Fruit fly (Drosophila melanogaster) whole organism, embryonic: Measurements from ENCODE around the gene Hsp83.

Source experiments
- Antp ChIP-seq: fragments of 200-800 bp; sonication (Bioruptor generic); optimal IDR thresholded peaks from 3 replicates; lab custom pipeline; 2016; ENCODE audit warnings: missing biosample characterization, missing genetic modification characterization
- CG11723 ChIP-seq: fragments of 200-800 bp; sonication (Bioruptor generic); optimal IDR thresholded peaks from 2 replicates; lab custom pipeline; 2017; ENCODE audit warnings: missing biosample characterization, mild to moderate bottlenecking, missing genetic modification characterization
- CG12659 ChIP-seq: fragments of 200-800 bp; sonication (Bioruptor generic); optimal IDR thresholded peaks from 3 replicates; lab custom pipeline; 2017; ENCODE audit warnings: mild to moderate bottlenecking, missing biosample characterization, missing genetic modification reagents, missing genetic modification characterization
- CG30020 ChIP-seq: fragments of 200-800 bp; optimal IDR thresholded peaks from 2 replicates; lab custom pipeline; 2019; ENCODE audit warnings: missing biosample characterization, mild to moderate bottlenecking, missing genetic modification characterization, moderate library complexity
- CG34376 ChIP-seq: fragments of 200-800 bp; sonication (Bioruptor generic); optimal IDR thresholded peaks from 2 replicates; lab custom pipeline; 2018; ENCODE audit warnings: missing biosample characterization, mild to moderate bottlenecking, missing genetic modification characterization
- CG3995 ChIP-seq: fragments of 200-800 bp; sonication (Bioruptor generic); optimal IDR thresholded peaks from 3 replicates; lab custom pipeline; 2016; ENCODE audit warnings: missing biosample characterization, missing genetic modification characterization
- CG4617 ChIP-seq: fragments of 200-800 bp; sonication (Bioruptor generic); optimal IDR thresholded peaks from 3 replicates; lab custom pipeline; 2016; ENCODE audit warnings: missing biosample characterization, missing genetic modification characterization, borderline replicate concordance
- CG8290 ChIP-seq, 3 experiments: fragments of 200-800 bp; sonication (Bioruptor generic); optimal IDR thresholded peaks; 2 replicates each; lab custom pipeline; 2016 to 2019; ENCODE audit warnings: missing biosample characterization in 3 of 3, missing genetic modification characterization in 3 of 3, mild to moderate bottlenecking in 2 of 3, moderate library complexity in 1 of 3
- CG9215 ChIP-seq: fragments of 200-800 bp; sonication (Bioruptor generic); IDR thresholded peaks from 2 replicates; pipeline ENCODE4 v1.3.6; 2022; ENCODE audit warnings: missing biosample characterization, missing genetic modification characterization
- CG9797 ChIP-seq: fragments of 200-800 bp; sonication (Bioruptor generic); optimal IDR thresholded peaks from 3 replicates; lab custom pipeline; 2018; ENCODE audit warnings: missing biosample characterization, mild to moderate bottlenecking, missing genetic modification characterization
- CG9876 ChIP-seq: fragments of 200-800 bp; sonication (Bioruptor generic); optimal IDR thresholded peaks from 2 replicates; lab custom pipeline; 2016; ENCODE audit warnings: missing biosample characterization, missing genetic modification characterization
- CHES-1-like ChIP-seq: fragments of 200-800 bp; sonication (Bioruptor generic); optimal IDR thresholded peaks from 2 replicates; lab custom pipeline; 2016; ENCODE audit warnings: missing biosample characterization, missing genetic modification characterization
- Dp ChIP-seq: fragments of 200-800 bp; sonication (Bioruptor generic); optimal IDR thresholded peaks from 2 replicates; lab custom pipeline; 2018; ENCODE audit warnings: missing biosample characterization, mild to moderate bottlenecking, missing genetic modification characterization, moderate library complexity
- Gug ChIP-seq: fragments of 200-800 bp; sonication (Bioruptor generic); IDR thresholded peaks from 4 replicates; pipeline ENCODE4 v1.3.6; 2022; ENCODE audit warnings: missing biosample characterization, missing genetic modification characterization
- Hr51 ChIP-seq, 2 experiments: fragments of 200-800 bp; sonication (Bioruptor generic); optimal IDR thresholded peaks; 2 replicates in 1 of 2; 3 replicates in 1 of 2; lab custom pipeline; 2016 to 2018; ENCODE audit warnings: missing biosample characterization in 2 of 2, missing genetic modification characterization in 2 of 2, mild to moderate bottlenecking in 1 of 2, moderate library complexity in 1 of 2
- MBD-R2 ChIP-seq: fragments of 200-800 bp; sonication (Bioruptor generic); IDR thresholded peaks from 2 replicates; pipeline ENCODE4 v1.3.6; 2022; ENCODE audit warnings: missing biosample characterization, missing genetic modification characterization
- Mrtf ChIP-seq: fragments of 200-800 bp; sonication (Bioruptor generic); IDR thresholded peaks from 3 replicates; pipeline ENCODE4 v1.3.6; 2022; ENCODE audit warnings: missing biosample characterization, missing genetic modification characterization
- NFAT ChIP-seq: fragments of 200-800 bp; sonication (Bioruptor generic); IDR thresholded peaks from 2 replicates; pipeline ENCODE4 v1.3.6; 2022; ENCODE audit warnings: missing biosample characterization, missing genetic modification characterization
- Pdp1 ChIP-seq, 2 experiments: fragments of 200-800 bp; sonication (Bioruptor generic); optimal IDR thresholded peaks; 3 replicates each; lab custom pipeline; 2016; ENCODE audit warnings: missing biosample characterization in 2 of 2, missing genetic modification characterization in 2 of 2, mild to moderate bottlenecking in 1 of 2, moderate library complexity in 1 of 2
- Poxn ChIP-seq: fragments of 200-800 bp; sonication (Bioruptor generic); IDR thresholded peaks from 2 replicates; pipeline ENCODE4 v1.3.6; 2022; ENCODE audit warnings: missing biosample characterization, missing genetic modification characterization
- Ssrp ChIP-seq: fragments of 200-800 bp; sonication (Bioruptor generic); optimal IDR thresholded peaks from 2 replicates; lab custom pipeline; 2018; ENCODE audit warnings: missing biosample characterization, mild to moderate bottlenecking, missing genetic modification characterization, moderate library complexity
- amos ChIP-seq: fragments of 200-800 bp; sonication (Bioruptor generic); IDR thresholded peaks from 2 replicates; pipeline ENCODE4 v1.3.6; 2022; ENCODE audit warnings: missing biosample characterization, missing genetic modification characterization; ENCODE audit not compliant: partially characterized antibody
- cas ChIP-seq: fragments of 200-800 bp; sonication (Bioruptor generic); IDR thresholded peaks from 2 replicates; pipeline ENCODE4 v1.3.6; 2022; ENCODE audit warnings: missing biosample characterization, missing genetic modification characterization
- grau ChIP-seq: fragments of 200-800 bp; optimal IDR thresholded peaks from 3 replicates; lab custom pipeline; 2019; ENCODE audit warnings: missing biosample characterization, mild to moderate bottlenecking, missing genetic modification characterization, moderate library complexity
- mam ChIP-seq: fragments of 200-800 bp; sonication (Bioruptor generic); optimal IDR thresholded peaks from 3 replicates; lab custom pipeline; 2016; ENCODE audit warnings: missing biosample characterization, missing genetic modification characterization
- nerfin-1 ChIP-seq: fragments of 200-800 bp; sonication (Bioruptor generic); optimal IDR thresholded peaks from 3 replicates; lab custom pipeline; 2019; ENCODE audit warnings: missing biosample characterization, mild to moderate bottlenecking, missing genetic modification characterization, moderate library complexity
- nerfin-2 ChIP-seq: fragments of 200-800 bp; sonication (Bioruptor generic); IDR thresholded peaks from 2 replicates; pipeline ENCODE4 v1.3.6; 2022; ENCODE audit warnings: missing biosample characterization, missing genetic modification characterization; ENCODE audit not compliant: partially characterized antibody
- pan ChIP-seq, 4 experiments: fragments of >200 bp in 3 of 4; fragments of 200-800 bp in 1 of 4; sonication (Bioruptor generic) in 1 of 4; optimal IDR thresholded peaks in 3 of 4; IDR thresholded peaks in 1 of 4; 2 replicates each; pipeline versions ENCODE4 v1.3.6 to Lab custom; 2017 to 2022; ENCODE audit warnings: missing biosample characterization in 2 of 4, missing genetic modification characterization in 2 of 4, mixed read lengths in 1 of 4
- phol ChIP-seq: fragments of 200-800 bp; sonication (Bioruptor generic); optimal IDR thresholded peaks from 3 replicates; lab custom pipeline; 2018; ENCODE audit warnings: missing biosample characterization, mild to moderate bottlenecking, missing genetic modification characterization, moderate library complexity
- prd ChIP-seq, 3 experiments: fragments of >200 bp in 2 of 3; fragments of 200-800 bp in 1 of 3; sonication (Bioruptor generic) in 1 of 3; optimal IDR thresholded peaks in 2 of 3; IDR thresholded peaks in 1 of 3; 2 replicates in 2 of 3; 3 replicates in 1 of 3; pipeline versions ENCODE4 v1.3.6 to Lab custom; 2017 to 2022; ENCODE audit warnings: missing biosample characterization in 1 of 3, missing genetic modification characterization in 1 of 3
- ranshi ChIP-seq: fragments of 200-800 bp; sonication (Bioruptor generic); IDR thresholded peaks from 2 replicates; pipeline ENCODE4 v1.3.6; 2022; ENCODE audit warnings: missing biosample characterization, missing genetic modification characterization
- row ChIP-seq: fragments of 200-800 bp; sonication (Bioruptor generic); IDR thresholded peaks from 3 replicates; pipeline ENCODE4 v1.3.6; 2022; ENCODE audit warnings: missing biosample characterization, missing genetic modification characterization
- salm ChIP-seq: fragments of 200-800 bp; sonication (Bioruptor generic); optimal IDR thresholded peaks from 2 replicates; lab custom pipeline; 2018; ENCODE audit warnings: missing biosample characterization, mild to moderate bottlenecking, missing genetic modification characterization
- sd ChIP-seq: fragments of 200-800 bp; sonication (Bioruptor generic); optimal IDR thresholded peaks from 3 replicates; lab custom pipeline; 2018; ENCODE audit warnings: missing biosample characterization, mild to moderate bottlenecking, missing genetic modification characterization, moderate library complexity
- tll ChIP-seq, 2 experiments: fragments of 200-800 bp in 1 of 2; fragments of >200 bp in 1 of 2; sonication (Bioruptor generic) in 1 of 2; optimal IDR thresholded peaks; 2 replicates each; lab custom pipeline; 2017 to 2019; ENCODE audit warnings: missing biosample characterization in 2 of 2, missing genetic modification characterization in 2 of 2, mild to moderate bottlenecking in 1 of 2, moderate library complexity in 1 of 2
- tup ChIP-seq: fragments of 200-800 bp; sonication (Bioruptor generic); optimal IDR thresholded peaks from 2 replicates; lab custom pipeline; 2016; ENCODE audit warnings: missing biosample characterization, mild to moderate bottlenecking, missing genetic modification characterization, moderate library complexity
- vnd ChIP-seq: fragments of 200-800 bp; sonication (Bioruptor generic); IDR thresholded peaks from 3 replicates; pipeline ENCODE4 v1.3.6; 2022; ENCODE audit warnings: missing biosample characterization, missing genetic modification characterization; ENCODE audit not compliant: partially characterized antibody
- zen ChIP-seq: fragments of 200-800 bp; sonication (Bioruptor generic); optimal IDR thresholded peaks from 3 replicates; lab custom pipeline; 2018; ENCODE audit warnings: missing biosample characterization, mild to moderate bottlenecking, missing genetic modification characterization, moderate library complexity

Hsp83 gene

DNA sequence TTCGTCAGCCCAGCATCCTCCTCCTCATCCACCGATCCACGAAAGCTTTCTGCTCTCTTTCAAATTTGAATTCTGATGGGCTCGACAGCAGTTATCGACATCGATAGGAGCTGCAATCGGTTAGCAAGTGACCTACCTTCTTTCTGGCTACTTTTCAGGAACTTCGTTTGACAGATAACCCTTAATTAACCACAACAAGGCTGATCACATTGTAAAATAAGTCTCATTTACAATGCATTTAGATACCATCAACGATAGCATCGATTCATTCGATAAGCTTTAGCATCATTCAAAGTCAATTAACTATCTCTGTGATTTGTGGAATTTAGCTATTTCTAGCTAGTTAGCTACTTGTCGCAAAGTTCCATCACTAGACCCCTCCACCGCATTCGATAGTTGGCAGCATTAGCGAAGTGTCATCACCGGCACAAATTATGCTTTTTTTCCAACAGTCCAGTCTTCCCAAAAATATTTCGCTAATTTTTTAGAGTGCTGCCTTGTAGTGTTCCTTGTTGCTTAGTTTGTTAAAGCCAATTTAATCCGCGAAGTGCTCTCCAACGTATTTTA is 14.2 kb upstream of the Hsp83 start, which contains the start of the genes MnM and Girdin (continued):
- TF ChIP-seq CG30020 (tag; lab: Kevin White, UChicago): peak; percentile 73
- TF ChIP-seq Mrtf (GFP tag; lab: Robert Waterston, UW): no peak
- TF ChIP-seq CG4617 (GFP tag; lab: Kevin White, UChicago): peak; percentile 84
- no peak for TF ChIP-seq prd (optimal IDR thresholded peaks at IDR 0.05; lab: Kevin White, UChicago)
- peak; percentile 53; the same call in 1 of the 3 replicates for TF ChIP-seq prd (GFP tag; IDR thresholded peaks at IDR 0.05; lab: Robert Waterston, UW)
- TF ChIP-seq Poxn (GFP tag; lab: Robert Waterston, UW): peak; percentile 10; the same call in 1 of the 2 replicates
- peak; percentile 59 for TF ChIP-seq nerfin-2
- TF ChIP-seq CG9797 (GFP tag; lab: Kevin White, UChicago): peak; percentile 50
- TF ChIP-seq Pdp1 (GFP tag; optimal IDR thresholded peaks at IDR 0.05; lab: Kevin White, UChicago): peak; percentile 67 to 69
- peak; percentile 60 for TF ChIP-seq CG9876 (GFP tag; lab: Kevin White, UChicago)
- peak; percentile 74 for TF ChIP-seq mam (GFP tag; lab: Kevin White, UChicago)
- no peak for TF ChIP-seq tup (GFP tag; lab: Kevin White, UChicago)
- TF ChIP-seq tll (GFP tag; optimal IDR thresholded peaks at IDR 0.05; lab: Kevin White, UChicago): peak; percentile 53 to 97
- TF ChIP-seq row (GFP tag; lab: Robert Waterston, UW): peak; percentile 92
- peak; percentile 74 for TF ChIP-seq grau
- peak; percentile 91 for TF ChIP-seq sd (tag; lab: Kevin White, UChicago)
- peak; percentile 86 for TF ChIP-seq vnd (GFP tag; lab: Robert Waterston, UW)
- peak; percentile 46 for TF ChIP-seq Ssrp (tag; lab: Kevin White, UChicago)
- TF ChIP-seq phol (tag; lab: Kevin White, UChicago): peak; percentile 65
- TF ChIP-seq Antp (GFP tag; lab: Kevin White, UChicago): peak; percentile 82
- TF ChIP-seq nerfin-1 (tag; lab: Kevin White, UChicago): peak; percentile 6
- peak in 1 of 2 experiments; percentile 74 for TF ChIP-seq Hr51 (GFP tag; optimal IDR thresholded peaks at IDR 0.05; lab: Kevin White, UChicago)
- TF ChIP-seq CHES-1-like: peak; percentile 86
- no peak for TF ChIP-seq salm
- peak; percentile 67 for TF ChIP-seq CG9215 (GFP tag; lab: Robert Waterston, UW)
- TF ChIP-seq MBD-R2 (GFP tag; lab: Robert Waterston, UW): peak; percentile 63; the same call in 1 of the 2 replicates
- TF ChIP-seq CG3995 (GFP tag; lab: Kevin White, UChicago): peak; percentile 86
- 0 out of 2 replicates have a peak, but pooled peaks have one; percentile 19 for TF ChIP-seq cas (GFP tag; lab: Robert Waterston, UW)
- TF ChIP-seq NFAT: peak; percentile 62; the same call in 1 of the 2 replicates
- TF ChIP-seq CG8290 (GFP tag; optimal IDR thresholded peaks at IDR 0.05; lab: Kevin White, UChicago): peak; percentile 41
- TF ChIP-seq CG8290 (tag; optimal IDR thresholded peaks at IDR 0.05; lab: Kevin White, UChicago): peak in 1 of 2 experiments; percentile 25
- no peak for TF ChIP-seq pan (optimal IDR thresholded peaks at IDR 0.05; lab: Kevin White, UChicago)
- TF ChIP-seq pan (GFP tag; optimal IDR thresholded peaks at IDR 0.05 in 1 of 2, IDR thresholded peaks at IDR 0.05 in 1 of 2): no peak
- TF ChIP-seq ranshi: peak; percentile 54; the same call in 1 of the 2 replicates
- TF ChIP-seq CG34376 (GFP tag; lab: Kevin White, UChicago): peak; percentile 58
- TF ChIP-seq zen: peak; percentile 54
- TF ChIP-seq Gug (GFP tag; lab: Robert Waterston, UW): peak; percentile 56; the same call in 2 of the 4 replicates
- TF ChIP-seq CG12659 (GFP tag; lab: Kevin White, UChicago): peak; percentile 82
- TF ChIP-seq Dp (GFP tag; lab: Kevin White, UChicago): peak; percentile 84
- TF ChIP-seq CG11723 (GFP tag; lab: Kevin White, UChicago): no peak
- TF ChIP-seq amos: peak; percentile 79
- TF ChIP-seq, all 482 proteins: peak for 247
